Fruit fly (Drosophila melanogaster) whole organism, prepupa: ENCODE data around the gene mRpL13.
A peak's percentile ranks its signal among the peaks of the same experiment; 100 is the strongest.

Source experiments
- Blimp-1 ChIP-seq: fragments of 200-800 bp; sonication (Bioruptor generic); optimal IDR thresholded peaks from 3 replicates; lab custom pipeline; 2017; ENCODE audit warnings: missing biosample characterization, missing genetic modification characterization, mild to moderate bottlenecking, moderate library complexity, missing genetic modification reagents
- CG10631 ChIP-seq: fragments of 200-800 bp; sonication (Bioruptor generic); optimal IDR thresholded peaks from 2 replicates; lab custom pipeline; 2016; ENCODE audit warnings: missing biosample characterization, missing genetic modification characterization
- CG10669 ChIP-seq: fragments of 200-800 bp; sonication (Bioruptor generic); optimal IDR thresholded peaks from 3 replicates; lab custom pipeline; 2018; ENCODE audit warnings: missing biosample characterization, mild to moderate bottlenecking, missing genetic modification characterization, moderate library complexity
- CG11762 ChIP-seq: fragments of 200-800 bp; sonication (Bioruptor generic); optimal IDR thresholded peaks from 3 replicates; lab custom pipeline; 2016; ENCODE audit warnings: missing biosample characterization, missing genetic modification characterization; ENCODE audit not compliant: insufficient read depth
- CG11902 ChIP-seq: fragments of 200-800 bp; sonication (Bioruptor generic); optimal IDR thresholded peaks from 3 replicates; lab custom pipeline; 2016; ENCODE audit warnings: missing biosample characterization, missing genetic modification characterization
- CG15336 ChIP-seq: fragments of 200-800 bp; sonication (Bioruptor generic); IDR thresholded peaks from 2 replicates; pipeline ENCODE4 v1.3.6; 2022; ENCODE audit warnings: missing biosample characterization, missing genetic modification characterization
- CG1621 ChIP-seq: fragments of 200-800 bp; sonication (Bioruptor generic); optimal IDR thresholded peaks from 3 replicates; lab custom pipeline; 2018; ENCODE audit warnings: missing biosample characterization, mild to moderate bottlenecking, missing genetic modification characterization
- CG16779 ChIP-seq: fragments of 200-800 bp; sonication (Bioruptor generic); optimal IDR thresholded peaks from 3 replicates; lab custom pipeline; 2017; ENCODE audit warnings: missing biosample characterization, mild to moderate bottlenecking, missing genetic modification characterization
- CG3032 ChIP-seq: fragments of 200-800 bp; optimal IDR thresholded peaks from 2 replicates; lab custom pipeline; 2019; ENCODE audit warnings: missing biosample characterization, mild to moderate bottlenecking, missing genetic modification characterization, moderate library complexity
- CG34406 ChIP-seq: fragments of 200-800 bp; sonication (Bioruptor generic); optimal IDR thresholded peaks from 3 replicates; lab custom pipeline; 2016; ENCODE audit warnings: missing biosample characterization, missing genetic modification characterization
- CG3919 ChIP-seq: fragments of 200-800 bp; sonication (Bioruptor generic); optimal IDR thresholded peaks from 3 replicates; lab custom pipeline; 2016; ENCODE audit warnings: missing biosample characterization, missing genetic modification characterization
- CG4318 ChIP-seq: fragments of 200-800 bp; sonication (Bioruptor generic); optimal IDR thresholded peaks from 3 replicates; lab custom pipeline; 2017; ENCODE audit warnings: missing biosample characterization, mild to moderate bottlenecking, missing genetic modification characterization
- CG6163 ChIP-seq: fragments of 200-800 bp; sonication (Bioruptor generic); IDR thresholded peaks from 3 replicates; pipeline ENCODE4 v1.3.6; 2022; ENCODE audit warnings: missing biosample characterization, missing genetic modification characterization
- CG6276 ChIP-seq: fragments of 200-800 bp; sonication (Bioruptor generic); optimal IDR thresholded peaks from 2 replicates; lab custom pipeline; 2017; ENCODE audit warnings: missing biosample characterization, mild to moderate bottlenecking, missing genetic modification characterization
- CG6792 ChIP-seq: fragments of 200-800 bp; sonication (Bioruptor generic); optimal IDR thresholded peaks from 3 replicates; lab custom pipeline; 2016; ENCODE audit warnings: missing biosample characterization, missing genetic modification characterization
- CG6854 ChIP-seq: fragments of 200-800 bp; sonication (Bioruptor generic); optimal IDR thresholded peaks from 2 replicates; lab custom pipeline; 2017; ENCODE audit warnings: missing biosample characterization, mild to moderate bottlenecking, missing genetic modification characterization
- CG7368 ChIP-seq: fragments of 200-800 bp; sonication (Bioruptor generic); optimal IDR thresholded peaks from 3 replicates; lab custom pipeline; 2016; ENCODE audit warnings: missing biosample characterization, missing genetic modification characterization
- CG8119 ChIP-seq: fragments of 200-800 bp; sonication (Bioruptor generic); IDR thresholded peaks from 3 replicates; pipeline ENCODE4 v1.3.6; 2022; ENCODE audit warnings: missing biosample characterization, missing genetic modification characterization
- CG8319 ChIP-seq: fragments of 200-800 bp; sonication (Bioruptor generic); optimal IDR thresholded peaks from 3 replicates; lab custom pipeline; 2016; ENCODE audit warnings: missing biosample characterization, missing genetic modification characterization
- CG8632 ChIP-seq: fragments of 200-800 bp; sonication (Bioruptor generic); optimal IDR thresholded peaks from 3 replicates; lab custom pipeline; 2016; ENCODE audit warnings: missing biosample characterization, missing genetic modification characterization
- CG9139 ChIP-seq: fragments of 200-800 bp; sonication (Bioruptor generic); optimal IDR thresholded peaks from 3 replicates; lab custom pipeline; 2017; ENCODE audit warnings: missing biosample characterization, mild to moderate bottlenecking, missing genetic modification characterization
- Eip75B ChIP-seq: fragments of 200-800 bp; sonication (Bioruptor generic); optimal IDR thresholded peaks from 3 replicates; lab custom pipeline; 2016; ENCODE audit warnings: missing biosample characterization, missing genetic modification characterization
- Eip78C ChIP-seq: fragments of 200-800 bp; sonication (Bioruptor generic); peaks from one replicate; lab custom pipeline; 2016; ENCODE audit warnings: missing biosample characterization, missing genetic modification characterization
- Eip93F ChIP-seq: fragments of 200-800 bp; sonication (Bioruptor generic); optimal IDR thresholded peaks from 2 replicates; lab custom pipeline; 2016; ENCODE audit warnings: missing biosample characterization, mild to moderate bottlenecking, missing genetic modification characterization
- Ets21C ChIP-seq: fragments of 200-800 bp; sonication (Bioruptor generic); optimal IDR thresholded peaks from 3 replicates; lab custom pipeline; 2016; ENCODE audit warnings: missing biosample characterization, missing genetic modification characterization
- Ets96B ChIP-seq: fragments of 200-800 bp; optimal IDR thresholded peaks from 2 replicates; lab custom pipeline; 2019; ENCODE audit warnings: missing biosample characterization, mild to moderate bottlenecking, missing genetic modification characterization, moderate library complexity
- Hr38 ChIP-seq: sonication (Bioruptor generic); optimal IDR thresholded peaks from 2 replicates; lab custom pipeline; 2016; ENCODE audit warnings: missing biosample characterization, missing genetic modification characterization
- Hr39 ChIP-seq: fragments of 200-800 bp; sonication (Bioruptor generic); optimal IDR thresholded peaks from 2 replicates; lab custom pipeline; 2016; ENCODE audit warnings: missing biosample characterization, missing genetic modification characterization
- Hr4 ChIP-seq: fragments of 200-800 bp; sonication (Bioruptor generic); optimal IDR thresholded peaks from 3 replicates; lab custom pipeline; 2016; ENCODE audit warnings: missing biosample characterization, missing genetic modification characterization
- OdsH ChIP-seq: fragments of 200-800 bp; sonication (Bioruptor generic); optimal IDR thresholded peaks from 3 replicates; lab custom pipeline; 2016; ENCODE audit warnings: missing biosample characterization, missing genetic modification characterization
- Smox ChIP-seq: fragments of 200-800 bp; sonication (Bioruptor generic); optimal IDR thresholded peaks from 3 replicates; lab custom pipeline; 2016; ENCODE audit warnings: missing biosample characterization, missing genetic modification characterization
- Sox102F ChIP-seq: fragments of 200-800 bp; sonication (Bioruptor generic); optimal IDR thresholded peaks from 2 replicates; lab custom pipeline; 2016; ENCODE audit warnings: missing biosample characterization, mild to moderate bottlenecking, missing genetic modification characterization
- achi ChIP-seq: fragments of 200-800 bp; sonication (Bioruptor generic); optimal IDR thresholded peaks from 3 replicates; lab custom pipeline; 2016; ENCODE audit warnings: missing biosample characterization, missing genetic modification characterization
- acj6 ChIP-seq: fragments of 200-800 bp; sonication (Bioruptor generic); optimal IDR thresholded peaks from 3 replicates; lab custom pipeline; 2016; ENCODE audit warnings: missing biosample characterization, missing genetic modification characterization
- dac ChIP-seq: fragments of 200-800 bp; sonication (Bioruptor generic); optimal IDR thresholded peaks from 2 replicates; lab custom pipeline; 2017; ENCODE audit warnings: missing biosample characterization, mild to moderate bottlenecking, missing genetic modification characterization
- dsx ChIP-seq: fragments of 200-800 bp; optimal IDR thresholded peaks from 3 replicates; lab custom pipeline; 2019; ENCODE audit warnings: missing biosample characterization, mild to moderate bottlenecking, missing genetic modification characterization, moderate library complexity; ENCODE audit not compliant: poor library complexity, severe bottlenecking
- eg ChIP-seq: fragments of 200-800 bp; sonication (Bioruptor generic); IDR thresholded peaks from 3 replicates; pipeline ENCODE4 v1.3.6; 2022; ENCODE audit warnings: missing biosample characterization, missing genetic modification characterization
- esn ChIP-seq: fragments of 200-800 bp; sonication (Bioruptor generic); optimal IDR thresholded peaks from 2 replicates; lab custom pipeline; 2016; ENCODE audit warnings: missing biosample characterization, mild to moderate bottlenecking, missing genetic modification characterization, moderate library complexity
- fd59A ChIP-seq: fragments of 200-800 bp; sonication (Bioruptor generic); optimal IDR thresholded peaks from 2 replicates; lab custom pipeline; 2017; ENCODE audit warnings: missing biosample characterization, mild to moderate bottlenecking, missing genetic modification characterization, missing genetic modification reagents
- fkh ChIP-seq: fragments of 200-800 bp; sonication (Bioruptor generic); optimal IDR thresholded peaks from 3 replicates; lab custom pipeline; 2017; ENCODE audit warnings: missing biosample characterization, mild to moderate bottlenecking, missing genetic modification characterization, moderate library complexity
- lz ChIP-seq: fragments of 200-800 bp; sonication (Bioruptor generic); optimal IDR thresholded peaks from 3 replicates; lab custom pipeline; 2016; ENCODE audit warnings: missing biosample characterization, missing genetic modification characterization
- net ChIP-seq: fragments of 200-800 bp; sonication (Bioruptor generic); optimal IDR thresholded peaks from 3 replicates; lab custom pipeline; 2016; ENCODE audit warnings: missing biosample characterization, missing genetic modification characterization
- pdm3 ChIP-seq: fragments of 200-800 bp; sonication (Bioruptor generic); optimal IDR thresholded peaks from 3 replicates; lab custom pipeline; 2016; ENCODE audit warnings: missing biosample characterization, missing genetic modification characterization
- salr ChIP-seq, 2 experiments: fragments of 200-800 bp; sonication (Bioruptor generic); optimal IDR thresholded peaks; 3 replicates each; lab custom pipeline; 2016 to 2018; ENCODE audit warnings: missing biosample characterization in 2 of 2, missing genetic modification characterization in 2 of 2, mild to moderate bottlenecking in 1 of 2
- spab ChIP-seq: fragments of 200-800 bp; sonication (Bioruptor generic); optimal IDR thresholded peaks from 2 replicates; lab custom pipeline; 2017; ENCODE audit warnings: missing biosample characterization, mild to moderate bottlenecking, missing genetic modification characterization, missing genetic modification reagents
- ss ChIP-seq, 2 experiments: fragments of 200-800 bp; sonication (Bioruptor generic); optimal IDR thresholded peaks; 2 replicates in 1 of 2; 3 replicates in 1 of 2; lab custom pipeline; 2017 to 2018; ENCODE audit warnings: mild to moderate bottlenecking in 2 of 2, missing biosample characterization in 2 of 2, missing genetic modification characterization in 2 of 2, moderate library complexity in 1 of 2
- svp ChIP-seq: fragments of 200-800 bp; sonication (Bioruptor generic); peaks from one replicate; lab custom pipeline; 2016; ENCODE audit warnings: missing biosample characterization, missing genetic modification characterization
- topi ChIP-seq: fragments of 200-800 bp; sonication (Bioruptor generic); optimal IDR thresholded peaks from 3 replicates; lab custom pipeline; 2016; ENCODE audit warnings: missing biosample characterization, missing genetic modification characterization
- vri ChIP-seq: fragments of 200-800 bp; sonication (Bioruptor generic); optimal IDR thresholded peaks from 3 replicates; lab custom pipeline; 2016; ENCODE audit warnings: missing biosample characterization, mild to moderate bottlenecking, missing genetic modification characterization

Gene mRpL13

DNA sequence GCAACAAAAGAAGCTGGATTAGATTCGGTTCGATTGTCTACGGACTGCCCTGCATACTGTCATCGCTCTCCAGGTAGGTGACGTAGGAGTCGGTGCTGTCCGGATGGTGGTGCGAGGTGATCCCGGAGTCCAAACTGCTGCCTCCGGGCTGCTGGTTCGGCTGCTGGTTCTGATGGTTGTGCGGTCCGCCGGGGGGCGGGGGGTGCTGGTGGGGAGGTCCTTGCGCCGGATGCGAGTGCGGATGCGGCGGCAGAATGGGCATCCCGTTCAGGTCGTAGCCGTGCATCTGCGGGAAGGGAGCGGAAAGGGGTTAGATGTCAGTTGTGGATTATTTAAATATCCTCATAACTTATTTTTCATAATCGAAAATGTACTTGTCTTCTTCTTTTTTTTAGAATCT is 1.9 kb upstream of the mRpL13 start:
- TF ChIP-seq Smox (GFP tag; lab: Kevin White, UChicago) (no peak), dac (GFP tag; lab: Kevin White, UChicago) (no peak), CG10669 (GFP tag; lab: Kevin White, UChicago) (no peak), CG3919 (no peak), CG6276 (no peak), ss (GFP tag; optimal IDR thresholded peaks at IDR 0.05; lab: Kevin White, UChicago) (no peak), pdm3 (no peak)

DNA sequence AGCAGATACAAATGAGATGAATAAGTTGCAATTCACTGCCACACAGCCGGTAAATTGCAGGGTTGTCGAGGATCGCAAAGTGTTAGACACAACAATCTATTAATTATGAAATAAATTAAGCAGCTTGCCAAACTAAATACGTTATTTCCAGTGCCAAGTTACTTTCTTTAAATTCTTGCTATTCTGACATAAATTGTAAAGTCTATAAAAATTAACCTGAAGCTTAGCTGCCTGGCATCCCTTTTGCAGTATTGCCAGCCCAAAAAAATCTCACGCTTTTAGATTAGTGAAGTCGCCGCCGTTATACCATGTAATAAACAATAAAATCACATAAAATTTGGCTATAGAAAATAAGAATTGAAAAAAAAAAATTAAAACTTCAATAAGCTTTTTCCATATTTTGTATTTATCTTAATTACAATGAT is 1.4 kb downstream of the mRpL13 start:
- TF ChIP-seq CG3919 = peak; percentile 97
- peak; percentile 97 for TF ChIP-seq OdsH (GFP tag; lab: Kevin White, UChicago)
- peak; percentile 97 for TF ChIP-seq net (GFP tag; lab: Kevin White, UChicago)
- peak; percentile 91 for TF ChIP-seq CG16779 (tag; lab: Kevin White, UChicago)
- peak; percentile 98 for TF ChIP-seq Hr39 (GFP tag; lab: Kevin White, UChicago)
- peak; percentile 90 to 93 for TF ChIP-seq salr (GFP tag; optimal IDR thresholded peaks at IDR 0.05; lab: Kevin White, UChicago)
- TF ChIP-seq CG6163 (GFP tag; lab: Robert Waterston, UW) = peak; percentile 98
- peak; percentile 95 for TF ChIP-seq CG8119 (GFP tag; lab: Robert Waterston, UW)
- TF ChIP-seq CG6854 (GFP tag; lab: Kevin White, UChicago) = peak; percentile 92
- TF ChIP-seq CG34406 (GFP tag; lab: Kevin White, UChicago) = peak; percentile 95
- peak; percentile 92 for TF ChIP-seq CG9139
- TF ChIP-seq topi (GFP tag; lab: Kevin White, UChicago) = peak; percentile 97
- peak; percentile 97 for TF ChIP-seq Smox (GFP tag; lab: Kevin White, UChicago)
- peak; percentile 96 for TF ChIP-seq CG3032 (tag; lab: Kevin White, UChicago)
- TF ChIP-seq fkh (GFP tag; lab: Kevin White, UChicago) = no peak
- TF ChIP-seq CG10631 = peak; percentile 96
- TF ChIP-seq ss (GFP tag; optimal IDR thresholded peaks at IDR 0.05; lab: Kevin White, UChicago) = peak; percentile 89 to 94
- peak; percentile 99 for TF ChIP-seq svp (GFP tag; lab: Kevin White, UChicago)
- peak; percentile 97 for TF ChIP-seq Sox102F (GFP tag; lab: Kevin White, UChicago)
- peak; percentile 94 for TF ChIP-seq CG6792 (GFP tag; lab: Kevin White, UChicago)
- peak; percentile 98 for TF ChIP-seq Eip75B (GFP tag; lab: Kevin White, UChicago)
- peak; percentile 68 for TF ChIP-seq Hr38 (GFP tag; lab: Kevin White, UChicago)
- peak; percentile 94 for TF ChIP-seq CG11762 (GFP tag; lab: Kevin White, UChicago)
- peak; percentile 95 for TF ChIP-seq dsx (GFP tag; lab: Kevin White, UChicago)
- peak; percentile 95 for TF ChIP-seq achi (GFP tag; lab: Kevin White, UChicago)
- peak; percentile 98 for TF ChIP-seq Hr4 (GFP tag; lab: Kevin White, UChicago)
- TF ChIP-seq pdm3 = peak; percentile 98
- peak; percentile 97 for TF ChIP-seq esn
- peak; percentile 98 for TF ChIP-seq eg (GFP tag; lab: Robert Waterston, UW)
- TF ChIP-seq CG4318 (GFP tag; lab: Kevin White, UChicago) = peak; percentile 92
- peak; percentile 96 for TF ChIP-seq Ets21C (GFP tag; lab: Kevin White, UChicago)
- peak; percentile 84 for TF ChIP-seq spab (GFP tag; lab: Kevin White, UChicago)
- peak; percentile 98 for TF ChIP-seq Eip78C
- peak; percentile 98 for TF ChIP-seq acj6 (GFP tag; lab: Kevin White, UChicago)
- TF ChIP-seq dac (GFP tag; lab: Kevin White, UChicago) = peak; percentile 93
- TF ChIP-seq vri (GFP tag; lab: Kevin White, UChicago) = peak; percentile 96
- peak; percentile 95 for TF ChIP-seq CG15336 (GFP tag; lab: Robert Waterston, UW)
- peak; percentile 91 for TF ChIP-seq CG6276
- peak; percentile 95 for TF ChIP-seq CG7368 (GFP tag; lab: Kevin White, UChicago)
- peak; percentile 98 for TF ChIP-seq lz (GFP tag; lab: Kevin White, UChicago)
- TF ChIP-seq Eip93F = peak; percentile 85
- peak; percentile 90 for TF ChIP-seq fd59A (GFP tag; lab: Kevin White, UChicago)
- peak; percentile 94 for TF ChIP-seq CG8319
- peak; percentile 96 for TF ChIP-seq CG8632 (GFP tag; lab: Kevin White, UChicago)
- TF ChIP-seq Blimp-1 (GFP tag; lab: Kevin White, UChicago) = peak; percentile 84
- peak; percentile 95 for TF ChIP-seq Ets96B
- peak; percentile 94 for TF ChIP-seq CG1621 (tag; lab: Kevin White, UChicago)
- TF ChIP-seq CG11902 (GFP tag; lab: Kevin White, UChicago) = peak; percentile 93
